Fruit fly (Drosophila melanogaster): ENCODE data around the gene fax.
A peak's percentile ranks its signal among the peaks of the same experiment; 100 is the strongest.

Gene fax

DNA sequence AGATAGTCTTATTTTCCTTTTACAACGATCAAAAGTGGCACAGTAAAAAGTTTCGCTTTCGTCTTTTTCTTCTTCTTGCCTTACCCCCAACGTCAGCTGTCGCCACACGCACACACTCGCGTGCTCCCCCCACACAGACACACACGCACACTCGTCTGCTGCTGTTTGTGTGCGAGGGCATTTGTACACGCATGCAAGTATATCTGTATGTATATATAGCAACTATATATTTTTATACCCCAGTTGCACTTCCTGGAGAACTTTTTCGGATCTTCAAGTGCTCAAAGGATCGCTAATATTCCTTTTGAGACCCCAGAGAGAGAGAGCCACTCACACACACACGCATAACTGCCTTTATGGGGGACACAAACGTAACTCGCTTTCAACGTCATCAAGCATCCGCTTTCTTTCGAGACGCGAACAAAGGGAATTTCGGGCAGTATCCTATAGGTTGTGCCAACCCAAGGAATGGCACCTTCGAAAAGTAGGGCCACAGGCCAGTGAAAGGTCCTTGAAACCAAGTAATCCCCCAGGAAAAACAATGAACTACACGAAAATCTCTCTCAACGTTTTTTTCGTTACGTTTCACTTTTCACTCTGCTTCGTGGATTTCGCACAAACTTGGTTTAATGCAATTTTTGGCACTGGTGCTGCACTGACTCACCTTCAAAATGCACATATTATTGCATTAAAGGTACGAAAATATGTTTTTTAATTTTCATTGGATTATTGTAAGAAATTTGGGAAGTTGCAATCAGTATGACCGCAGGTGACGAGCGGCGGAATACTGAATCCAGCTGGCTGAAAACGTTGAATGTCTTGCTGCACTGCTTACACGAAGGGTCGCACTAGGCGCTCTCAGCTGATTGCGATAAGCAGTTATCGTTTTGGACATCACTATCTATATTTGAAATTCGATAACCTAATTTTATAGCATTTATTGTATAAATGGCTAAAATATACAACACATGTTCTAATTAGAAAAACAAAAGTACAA, 33.6 kb downstream of the fax start, which contains the start of gene roq (continued):
- TF ChIP-seq Dad (GFP tag; optimal IDR thresholded peaks at IDR 0.05) = no peak
- TF ChIP-seq CG11695 (GFP tag; IDR thresholded peaks at IDR 0.05) = no peak
- no peak for TF ChIP-seq dimm (GFP tag; IDR thresholded peaks at IDR 0.05)
- TF ChIP-seq Dfd (GFP tag; optimal IDR thresholded peaks at IDR 0.05) = no peak
- TF ChIP-seq oc (tag; optimal IDR thresholded peaks at IDR 0.05) = no peak
- no peak for TF ChIP-seq Vsx1 (GFP tag; optimal IDR thresholded peaks at IDR 0.05)
- no peak for TF ChIP-seq crc (GFP tag; optimal IDR thresholded peaks at IDR 0.05)
- no peak for TF ChIP-seq CG12744 (GFP tag; optimal IDR thresholded peaks at IDR 0.05)
- peak; percentile 17 for TF ChIP-seq NC2β (GFP tag; optimal IDR thresholded peaks at IDR 0.05)
- no peak for TF ChIP-seq Max (GFP tag; optimal IDR thresholded peaks at IDR 0.05)
- TF ChIP-seq NFAT (GFP tag; IDR thresholded peaks at IDR 0.05) = no peak
- TF ChIP-seq al (GFP tag; IDR thresholded peaks at IDR 0.05) = no peak
- no peak for TF ChIP-seq tgo (GFP tag; IDR thresholded peaks at IDR 0.05)
- no peak for TF ChIP-seq Ptx1 (GFP tag; IDR thresholded peaks at IDR 0.05)
- TF ChIP-seq CkIIα-i1 (GFP tag; IDR thresholded peaks at IDR 0.05) = no peak
- no peak for TF ChIP-seq CG14014 (GFP tag; IDR thresholded peaks at IDR 0.05)
- TF ChIP-seq CG9609 (GFP tag; optimal IDR thresholded peaks at IDR 0.05) = no peak
- TF ChIP-seq otp (GFP tag; IDR thresholded peaks at IDR 0.05) = no peak
- no peak for TF ChIP-seq unpg (GFP tag; optimal IDR thresholded peaks at IDR 0.05)
- TF ChIP-seq Atf-2 (GFP tag; optimal IDR thresholded peaks at IDR 0.05) = no peak
- TF ChIP-seq chinmo (GFP tag; IDR thresholded peaks at IDR 0.05; ENCODE audit: partially characterized antibody) = peak; percentile 72; the same call in 3 of the 4 replicates
- no peak for TF ChIP-seq Poxn (GFP tag; IDR thresholded peaks at IDR 0.05)
- no peak for TF ChIP-seq vfl (GFP tag; optimal IDR thresholded peaks at IDR 0.05)
- TF ChIP-seq twi (tag; optimal IDR thresholded peaks at IDR 0.05) = peak; percentile 4
- TF ChIP-seq CG4707 (GFP tag; optimal IDR thresholded peaks at IDR 0.05) = no peak
- TF ChIP-seq btn (GFP tag; optimal IDR thresholded peaks at IDR 0.05) = no peak
- no peak for TF ChIP-seq ERR (GFP tag; optimal IDR thresholded peaks at IDR 0.05)
- TF ChIP-seq eyg (GFP tag; optimal IDR thresholded peaks at IDR 0.05) = no peak
- TF ChIP-seq CG33213 (GFP tag; optimal IDR thresholded peaks at IDR 0.05) = peak; percentile 44
- TF ChIP-seq sd (tag; optimal IDR thresholded peaks at IDR 0.05) = no peak
- TF ChIP-seq HmgZ (tag; optimal IDR thresholded peaks at IDR 0.05) = peak; percentile 58
- TF ChIP-seq phol (tag; optimal IDR thresholded peaks at IDR 0.05) = peak; percentile 52
- no peak for TF ChIP-seq usp (GFP tag; optimal IDR thresholded peaks at IDR 0.05)
- TF ChIP-seq da (GFP tag; optimal IDR thresholded peaks at IDR 0.05) = no peak
- TF ChIP-seq CG3163 (GFP tag; optimal IDR thresholded peaks at IDR 0.05) = no peak
- no peak for TF ChIP-seq CG6689 (GFP tag; IDR thresholded peaks at IDR 0.05)
- TF ChIP-seq CG12299 (tag; optimal IDR thresholded peaks at IDR 0.05) = peak; percentile 1
- no peak for TF ChIP-seq CG2678 (tag; optimal IDR thresholded peaks at IDR 0.05)
- TF ChIP-seq odd (GFP tag; optimal IDR thresholded peaks at IDR 0.05) = no peak
- no peak for TF ChIP-seq Deaf1 (tag; optimal IDR thresholded peaks at IDR 0.05)
- no peak for TF ChIP-seq Mrtf (GFP tag; IDR thresholded peaks at IDR 0.05)
- no peak for TF ChIP-seq BtbVII (GFP tag; optimal IDR thresholded peaks at IDR 0.05)
- TF ChIP-seq CG10565 (GFP tag; optimal IDR thresholded peaks at IDR 0.05) = no peak
- no peak for TF ChIP-seq CG1792 (GFP tag; optimal IDR thresholded peaks at IDR 0.05)
- TF ChIP-seq nau (GFP tag; optimal IDR thresholded peaks at IDR 0.05) = no peak
- no peak for TF ChIP-seq B-H1 (GFP tag; IDR thresholded peaks at IDR 0.05)
- TF ChIP-seq CG8290 (GFP tag; optimal IDR thresholded peaks at IDR 0.05) = no peak
- no peak for TF ChIP-seq CG8290 (tag; optimal IDR thresholded peaks at IDR 0.05)
- TF ChIP-seq Jarid2 (GFP tag; optimal IDR thresholded peaks at IDR 0.05) = no peak
- TF ChIP-seq CG10654 (GFP tag; optimal IDR thresholded peaks at IDR 0.05) = no peak
- TF ChIP-seq Ssrp (tag; optimal IDR thresholded peaks at IDR 0.05) = no peak

Data from whole organism, embryonic.